Worm (Caenorhabditis elegans): ENCODE data around the gene C33H5.13.

C33H5.13 gene

DNA sequence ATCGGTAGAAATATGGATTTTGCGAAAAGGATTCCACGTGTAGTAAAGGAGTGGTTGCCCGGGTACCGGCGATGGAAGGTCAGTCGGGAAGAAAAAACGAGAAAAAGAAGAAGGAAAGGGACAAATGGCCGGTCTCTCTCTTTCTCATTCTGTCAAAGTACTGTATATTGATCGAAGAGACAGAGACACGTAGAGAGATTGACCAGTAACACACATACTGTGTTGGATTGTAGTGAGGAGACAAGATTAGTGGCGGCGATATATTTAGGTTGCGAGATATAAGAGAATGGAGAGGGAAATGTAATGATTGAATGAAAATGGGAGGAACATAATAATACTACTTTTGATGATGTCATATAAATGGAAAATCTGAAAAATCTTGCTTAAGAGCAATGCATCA, 44.0 kb upstream of the C33H5.13 start:
- TF ChIP-seq unc-62 (GFP tag; optimal IDR thresholded peaks at IDR 0.05), result no peak
- TF ChIP-seq nhr-2 (tag; optimal IDR thresholded peaks at IDR 0.05), result peak; percentile 88
- TF ChIP-seq ceh-39 (tag; optimal IDR thresholded peaks at IDR 0.05), result peak; percentile 23
- peak; percentile 20 for TF ChIP-seq mls-2 (tag; optimal IDR thresholded peaks at IDR 0.05)
- TF ChIP-seq tbx-8 (GFP tag; optimal IDR thresholded peaks at IDR 0.05), result no peak
- TF ChIP-seq mep-1 (tag; optimal IDR thresholded peaks at IDR 0.05), result peak; percentile 15

DNA sequence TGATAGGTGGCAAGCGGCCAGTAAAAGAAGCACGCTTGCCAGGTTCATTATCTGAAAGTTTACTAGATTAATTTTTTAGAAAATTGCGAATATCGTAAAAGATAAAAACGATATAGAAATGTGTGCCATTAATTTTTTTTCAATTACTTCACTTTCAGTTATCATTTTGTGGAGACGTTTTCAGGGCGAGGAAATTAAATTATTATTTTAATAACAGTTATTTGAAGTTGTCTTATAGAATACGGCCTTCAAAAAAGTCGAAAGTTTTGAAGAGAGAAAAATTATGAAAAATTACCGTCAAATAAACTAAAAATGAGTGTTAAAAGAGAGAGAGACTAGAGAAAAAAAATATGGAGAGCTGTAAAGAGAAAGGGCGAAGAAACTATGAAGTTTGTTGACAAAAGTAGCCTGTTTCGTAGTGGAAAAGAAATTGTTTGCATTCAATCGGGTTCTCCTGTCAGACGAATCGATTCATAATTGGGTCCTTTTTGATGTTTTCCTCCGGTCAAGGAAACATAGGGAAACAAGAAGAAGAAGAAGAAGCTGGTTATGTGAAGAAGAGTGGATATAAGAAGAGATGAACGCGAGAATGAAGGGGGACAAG, 42.7 kb upstream of the C33H5.13 start, which contains the start of gene erp-44.2:
Gene erp-44.2, minus strand, starts transcription at position 51 of the 604 bp plus-strand sequence.
- TF ChIP-seq ceh-39 (tag; optimal IDR thresholded peaks at IDR 0.05) (no peak), snpc-4 (tag; optimal IDR thresholded peaks at IDR 0.05) (no peak), sptf-1 (tag; optimal IDR thresholded peaks at IDR 0.05) (no peak), unc-120 (tag; optimal IDR thresholded peaks at IDR 0.05; ENCODE audit: poor library complexity, severe bottlenecking) (no peak), unc-62 (GFP tag; optimal IDR thresholded peaks at IDR 0.05) (no peak), cnd-1 (tag; optimal IDR thresholded peaks at IDR 0.05) (no peak), lin-32 (GFP tag; optimal IDR thresholded peaks at IDR 0.05) (no peak), tbx-8 (GFP tag; optimal IDR thresholded peaks at IDR 0.05) (no peak), nhr-28 (tag; optimal IDR thresholded peaks at IDR 0.05) (no peak), drap-1 (GFP tag; optimal IDR thresholded peaks at IDR 0.05) (no peak), ztf-11 (tag; optimal IDR thresholded peaks at IDR 0.05) (no peak), elt-1 (tag; optimal IDR thresholded peaks at IDR 0.05; ENCODE audit: borderline replicate concordance, insufficient read depth) (no peak), nhr-12 (tag; optimal IDR thresholded peaks at IDR 0.05) (no peak), sem-2 (GFP tag; optimal IDR thresholded peaks at IDR 0.05) (no peak), ham-2 (GFP tag; optimal IDR thresholded peaks at IDR 0.05) (no peak), nhr-237 (tag; optimal IDR thresholded peaks at IDR 0.05) (no peak), ceh-43 (GFP tag; optimal IDR thresholded peaks at IDR 0.05) (no peak)

DNA sequence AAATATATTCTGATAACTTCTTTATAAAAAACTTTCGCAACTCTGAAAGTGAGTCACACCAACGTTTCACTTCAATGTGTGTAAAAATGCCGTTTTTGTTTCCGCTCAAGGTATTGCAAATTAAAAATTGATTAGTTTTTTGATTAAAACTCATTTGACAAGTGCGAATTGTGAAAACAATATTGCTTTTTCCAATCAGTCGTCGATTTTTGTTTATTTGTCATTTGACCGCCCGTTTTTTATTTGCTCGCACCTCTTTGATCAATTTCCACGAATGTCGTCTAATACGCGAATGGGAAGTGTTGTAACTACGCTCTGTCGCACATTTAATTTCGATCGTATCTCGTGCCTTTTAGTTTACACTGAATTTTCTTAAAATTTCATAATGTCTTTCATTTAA, 38.1 kb upstream of the C33H5.13 start, which contains the start of gene mvb-12:
Gene mvb-12, plus strand, starts transcription at position 375 of the 400 bp plus-strand sequence.
- TF ChIP-seq elt-3 (tag; optimal IDR thresholded peaks at IDR 0.05) (no peak), ces-1 (GFP tag; optimal IDR thresholded peaks at IDR 0.05) (peak; percentile 8), nhr-2 (tag; optimal IDR thresholded peaks at IDR 0.05) (no peak), M03D4.4 (tag; optimal IDR thresholded peaks at IDR 0.05) (no peak), cnd-1 (tag; optimal IDR thresholded peaks at IDR 0.05) (no peak)

DNA sequence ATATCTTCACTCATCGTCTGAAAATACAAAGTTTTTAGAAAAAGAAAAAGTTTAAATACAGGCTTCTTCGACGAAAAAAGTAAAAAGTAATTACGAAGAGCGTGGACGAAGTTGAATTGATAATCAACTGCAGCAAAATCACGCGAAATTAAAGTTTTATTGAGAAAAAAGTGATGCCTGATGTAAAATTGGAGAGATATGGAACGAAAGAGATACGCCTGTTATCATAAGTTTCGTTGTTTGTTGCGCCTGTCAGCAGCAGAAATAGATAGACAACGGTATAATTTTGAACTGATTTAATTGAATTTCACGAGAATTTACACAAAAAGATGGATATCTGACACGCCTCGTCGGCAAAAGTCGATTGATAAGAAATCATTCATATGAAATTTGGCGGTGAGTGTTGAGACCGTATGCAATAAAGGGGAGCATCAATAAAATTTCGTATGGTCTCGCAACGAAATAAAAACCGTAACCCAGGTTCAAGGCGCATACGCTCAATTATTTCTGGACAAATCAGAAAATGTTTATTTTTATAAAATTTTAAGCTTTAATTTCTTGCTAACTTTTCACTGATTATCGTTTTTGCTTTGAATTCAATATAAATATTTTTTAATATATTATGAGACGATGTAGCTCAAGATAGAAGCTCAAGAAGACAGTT, 37.3 kb upstream of the C33H5.13 start, which contains the start of gene C06A6.4:
Gene C06A6.4, minus strand, starts transcription at position 24 of the 664 bp plus-strand sequence.
- TF ChIP-seq lin-32 (GFP tag; optimal IDR thresholded peaks at IDR 0.05) (no peak), ceh-83 (GFP tag; optimal IDR thresholded peaks at IDR 0.05) (no peak), nhr-2 (tag; optimal IDR thresholded peaks at IDR 0.05) (no peak), unc-62 (GFP tag; optimal IDR thresholded peaks at IDR 0.05) (no peak), elt-3 (tag; optimal IDR thresholded peaks at IDR 0.05) (no peak), pha-4 (tag; optimal IDR thresholded peaks at IDR 0.05) (no peak), sem-2 (GFP tag; optimal IDR thresholded peaks at IDR 0.05) (no peak), unc-39 (tag; optimal IDR thresholded peaks at IDR 0.05) (no peak), zip-8 (tag; optimal IDR thresholded peaks at IDR 0.05) (no peak), snpc-4 (tag; optimal IDR thresholded peaks at IDR 0.05) (no peak), nhr-76 (tag; optimal IDR thresholded peaks at IDR 0.05) (no peak), ztf-11 (tag; optimal IDR thresholded peaks at IDR 0.05) (no peak), blmp-1 (tag; optimal IDR thresholded peaks at IDR 0.05) (no peak), tbx-8 (GFP tag; optimal IDR thresholded peaks at IDR 0.05) (no peak), ceh-43 (GFP tag; optimal IDR thresholded peaks at IDR 0.05) (no peak), nhr-12 (tag; optimal IDR thresholded peaks at IDR 0.05) (no peak)

DNA sequence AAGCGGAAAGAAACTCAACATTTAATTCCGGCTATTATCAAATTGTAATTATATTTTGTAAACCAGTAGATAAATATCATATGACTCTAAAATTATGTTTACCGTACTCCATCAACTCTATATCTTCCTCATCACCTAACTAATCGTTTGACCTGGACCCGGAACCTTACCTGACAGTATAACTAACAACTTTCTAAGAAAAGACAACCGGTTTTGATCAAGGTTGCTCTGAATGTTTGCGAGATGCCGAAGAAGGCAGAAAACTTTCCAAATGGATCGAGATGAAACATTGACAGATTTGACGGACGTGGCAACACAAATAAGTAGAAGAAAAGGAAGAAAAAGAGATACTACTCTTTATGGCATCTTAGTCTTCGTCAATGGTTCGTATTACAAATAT, 32.6 kb upstream of the C33H5.13 start:
- no peak for TF ChIP-seq nhr-237 (tag; optimal IDR thresholded peaks at IDR 0.05)
- no peak for TF ChIP-seq ceh-43 (GFP tag; optimal IDR thresholded peaks at IDR 0.05)
- TF ChIP-seq lin-32 (GFP tag; optimal IDR thresholded peaks at IDR 0.05), result no peak
- TF ChIP-seq snpc-4 (tag; optimal IDR thresholded peaks at IDR 0.05), result no peak
- TF ChIP-seq lsy-2 (tag; optimal IDR thresholded peaks at IDR 0.05), result no peak
- TF ChIP-seq blmp-1 (tag; optimal IDR thresholded peaks at IDR 0.05), result no peak
- TF ChIP-seq pha-4 (tag; optimal IDR thresholded peaks at IDR 0.05), result no peak
- TF ChIP-seq hlh-1 (tag; optimal IDR thresholded peaks at IDR 0.05), result no peak
- no peak for TF ChIP-seq tbx-8 (GFP tag; optimal IDR thresholded peaks at IDR 0.05)
- TF ChIP-seq mls-2 (tag; optimal IDR thresholded peaks at IDR 0.05), result no peak
- TF ChIP-seq nhr-12 (tag; optimal IDR thresholded peaks at IDR 0.05), result no peak
- no peak for TF ChIP-seq flh-1 (GFP tag; optimal IDR thresholded peaks at IDR 0.05)
- TF ChIP-seq nhr-2 (tag; optimal IDR thresholded peaks at IDR 0.05), result no peak
- TF ChIP-seq sem-2 (GFP tag; optimal IDR thresholded peaks at IDR 0.05), result no peak
- TF ChIP-seq drap-1 (GFP tag; optimal IDR thresholded peaks at IDR 0.05), result no peak
- no peak for TF ChIP-seq mab-5 (tag; optimal IDR thresholded peaks at IDR 0.05)

Measured in whole organism, mixed stage, embryonic.